Fruit fly (Drosophila melanogaster) whole organism, embryonic: ENCODE results near the gene Fur2.

ENCODE experiments used
- BtbVII ChIP-seq: fragments of 200-800 bp; sonication (Bioruptor generic); optimal IDR thresholded peaks from 3 replicates; lab custom pipeline; 2017; ENCODE audit warnings: missing biosample characterization, mild to moderate bottlenecking, missing genetic modification characterization
- CG10274 ChIP-seq: fragments of 200-800 bp; sonication (Bioruptor generic); optimal IDR thresholded peaks from 3 replicates; lab custom pipeline; 2017; ENCODE audit warnings: missing biosample characterization, mild to moderate bottlenecking, missing genetic modification characterization
- CG10366 ChIP-seq: fragments of 200-800 bp; sonication (Bioruptor generic); IDR thresholded peaks from 2 replicates; pipeline ENCODE4 v1.3.6; 2022; ENCODE audit warnings: missing biosample characterization, missing genetic modification characterization
- CG11695 ChIP-seq: fragments of 200-800 bp; sonication (Bioruptor generic); IDR thresholded peaks from 3 replicates; pipeline ENCODE4 v1.3.6; 2022; ENCODE audit warnings: missing biosample characterization, missing genetic modification characterization
- CG14441 ChIP-seq: fragments of 200-800 bp; sonication (Bioruptor generic); IDR thresholded peaks from 2 replicates; pipeline ENCODE4 v1.3.6; 2022; ENCODE audit warnings: missing biosample characterization, missing genetic modification characterization
- CG15269 ChIP-seq: fragments of 200-800 bp; sonication (Bioruptor generic); optimal IDR thresholded peaks from 2 replicates; lab custom pipeline; 2018; ENCODE audit warnings: missing biosample characterization, mild to moderate bottlenecking, missing genetic modification characterization, moderate library complexity
- CG1603 ChIP-seq: fragments of 200-800 bp; sonication (Bioruptor generic); optimal IDR thresholded peaks from 2 replicates; lab custom pipeline; 2019; ENCODE audit warnings: missing biosample characterization, mild to moderate bottlenecking, missing genetic modification characterization, moderate library complexity
- CG18262 ChIP-seq: fragments of 200-800 bp; optimal IDR thresholded peaks from 3 replicates; lab custom pipeline; 2019; ENCODE audit warnings: missing biosample characterization, mild to moderate bottlenecking, missing genetic modification characterization, moderate library complexity
- CG18599 ChIP-seq: fragments of 200-800 bp; sonication (Bioruptor generic); optimal IDR thresholded peaks from 3 replicates; lab custom pipeline; 2017; ENCODE audit warnings: missing biosample characterization, missing genetic modification characterization, mild to moderate bottlenecking, moderate library complexity, missing genetic modification reagents
- CG18619 ChIP-seq: fragments of 200-800 bp; sonication (Bioruptor generic); optimal IDR thresholded peaks from 3 replicates; lab custom pipeline; 2017; ENCODE audit warnings: missing biosample characterization, mild to moderate bottlenecking, missing genetic modification characterization
- CG31365 ChIP-seq: fragments of 200-800 bp; sonication (Bioruptor generic); optimal IDR thresholded peaks from 2 replicates; lab custom pipeline; 2018; ENCODE audit warnings: missing biosample characterization, mild to moderate bottlenecking, missing genetic modification characterization
- CG32532 ChIP-seq: fragments of 200-800 bp; sonication (Bioruptor generic); IDR thresholded peaks from 2 replicates; pipeline ENCODE4 v1.3.6; 2022; ENCODE audit warnings: missing biosample characterization, missing genetic modification characterization
- CG5953 ChIP-seq: fragments of 200-800 bp; sonication (Bioruptor generic); IDR thresholded peaks from 2 replicates; pipeline ENCODE4 v1.3.6; 2022; ENCODE audit warnings: missing biosample characterization, missing genetic modification characterization
- CG8944 ChIP-seq: fragments of 200-800 bp; sonication (Bioruptor generic); optimal IDR thresholded peaks from 3 replicates; lab custom pipeline; 2016; ENCODE audit warnings: missing biosample characterization, missing genetic modification characterization
- CkIIα-i1 ChIP-seq: fragments of 200-800 bp; sonication (Bioruptor generic); IDR thresholded peaks from 2 replicates; pipeline ENCODE4 v1.3.6; 2022; ENCODE audit warnings: missing biosample characterization, missing genetic modification characterization
- Ets65A ChIP-seq: fragments of 200-800 bp; sonication (Bioruptor generic); peaks from one replicate; lab custom pipeline; 2016; ENCODE audit warnings: missing biosample characterization, missing genetic modification characterization
- Hey ChIP-seq: fragments of 200-800 bp; sonication (Bioruptor generic); optimal IDR thresholded peaks from 3 replicates; lab custom pipeline; 2018; ENCODE audit warnings: missing biosample characterization, mild to moderate bottlenecking, missing genetic modification characterization
- Hr51 ChIP-seq, 2 experiments: fragments of 200-800 bp; sonication (Bioruptor generic); optimal IDR thresholded peaks; 2 replicates in 1 of 2; 3 replicates in 1 of 2; lab custom pipeline; 2016 to 2018; ENCODE audit warnings: missing biosample characterization in 2 of 2, missing genetic modification characterization in 2 of 2, mild to moderate bottlenecking in 1 of 2, moderate library complexity in 1 of 2
- Myb ChIP-seq: fragments of 200-800 bp; sonication (Bioruptor generic); optimal IDR thresholded peaks from 2 replicates; lab custom pipeline; 2016; ENCODE audit warnings: missing biosample characterization, missing genetic modification characterization
- Nf-YC ChIP-seq: fragments of 200-800 bp; optimal IDR thresholded peaks from 3 replicates; lab custom pipeline; 2019; ENCODE audit warnings: missing biosample characterization, mild to moderate bottlenecking, missing genetic modification characterization, moderate library complexity
- Oli ChIP-seq: fragments of 200-800 bp; sonication (Bioruptor generic); optimal IDR thresholded peaks from 2 replicates; lab custom pipeline; 2018; ENCODE audit warnings: missing biosample characterization, mild to moderate bottlenecking, missing genetic modification characterization, moderate library complexity
- Ptx1 ChIP-seq: fragments of 200-800 bp; sonication (Bioruptor generic); IDR thresholded peaks from 2 replicates; pipeline ENCODE4 v1.3.6; 2022; ENCODE audit warnings: missing biosample characterization, missing genetic modification characterization
- Sox102F ChIP-seq: fragments of 200-800 bp; sonication (Bioruptor generic); optimal IDR thresholded peaks from 2 replicates; lab custom pipeline; 2018; ENCODE audit warnings: missing biosample characterization, mild to moderate bottlenecking, missing genetic modification characterization, moderate library complexity
- Xrp1 ChIP-seq: fragments of 200-800 bp; sonication (Bioruptor generic); IDR thresholded peaks from 2 replicates; pipeline ENCODE4 v1.3.6; 2022; ENCODE audit warnings: missing biosample characterization, missing genetic modification characterization
- YL-1 ChIP-seq: fragments of 200-800 bp; sonication (Bioruptor generic); optimal IDR thresholded peaks from 3 replicates; lab custom pipeline; 2017; ENCODE audit warnings: missing biosample characterization, mild to moderate bottlenecking, missing genetic modification characterization
- ara ChIP-seq: fragments of 200-800 bp; sonication (Bioruptor generic); IDR thresholded peaks from 2 replicates; pipeline ENCODE4 v1.3.6; 2022; ENCODE audit warnings: missing biosample characterization, missing genetic modification characterization
- ash1 ChIP-seq: fragments of 200-800 bp; sonication (Bioruptor generic); optimal IDR thresholded peaks from 2 replicates; lab custom pipeline; 2018; ENCODE audit warnings: missing biosample characterization, mild to moderate bottlenecking, missing genetic modification characterization
- ci ChIP-seq: fragments of 200-800 bp; sonication (Bioruptor generic); IDR thresholded peaks from 3 replicates; pipeline ENCODE4 v1.3.6; 2022; ENCODE audit warnings: missing biosample characterization, missing genetic modification characterization
- corto ChIP-seq: fragments of 200-800 bp; sonication (Bioruptor generic); optimal IDR thresholded peaks from 2 replicates; lab custom pipeline; 2016; ENCODE audit warnings: missing biosample characterization, mild to moderate bottlenecking, missing genetic modification characterization, moderate library complexity
- crc ChIP-seq: fragments of 200-800 bp; sonication (Bioruptor generic); optimal IDR thresholded peaks from 2 replicates; lab custom pipeline; 2016; ENCODE audit warnings: missing biosample characterization, missing genetic modification characterization
- dati ChIP-seq: fragments of 200-800 bp; sonication (Bioruptor generic); IDR thresholded peaks from 2 replicates; pipeline ENCODE4 v1.3.6; 2022; ENCODE audit warnings: missing biosample characterization, missing genetic modification characterization
- disco-r ChIP-seq: fragments of 200-800 bp; sonication (Bioruptor generic); optimal IDR thresholded peaks from 2 replicates; lab custom pipeline; 2016; ENCODE audit warnings: missing biosample characterization, missing genetic modification characterization
- eyg ChIP-seq: fragments of 200-800 bp; sonication (Bioruptor generic); optimal IDR thresholded peaks from 3 replicates; lab custom pipeline; 2016; ENCODE audit warnings: missing biosample characterization, missing genetic modification characterization
- hkb ChIP-seq, 2 experiments: fragments of 200-800 bp in 1 of 2; fragments of >200 bp in 1 of 2; sonication (Bioruptor generic) in 1 of 2; IDR thresholded peaks in 1 of 2; optimal IDR thresholded peaks in 1 of 2; 2 replicates each; pipeline versions ENCODE4 v1.3.6 to Lab custom; 2017 to 2022; ENCODE audit warnings: missing biosample characterization in 1 of 2, missing genetic modification characterization in 1 of 2
- ind ChIP-seq: fragments of 200-800 bp; sonication (Bioruptor generic); optimal IDR thresholded peaks from 3 replicates; lab custom pipeline; 2016; ENCODE audit warnings: missing biosample characterization, missing genetic modification characterization
- klu ChIP-seq: fragments of 200-800 bp; sonication (Bioruptor generic); IDR thresholded peaks from 2 replicates; pipeline ENCODE4 v1.3.6; 2022; ENCODE audit warnings: missing biosample characterization, missing genetic modification characterization
- lab ChIP-seq: fragments of 200-800 bp; sonication (Bioruptor generic); optimal IDR thresholded peaks from 3 replicates; lab custom pipeline; 2017; ENCODE audit warnings: missing biosample characterization, missing genetic modification characterization, mild to moderate bottlenecking, moderate library complexity, missing genetic modification reagents
- lmd ChIP-seq: fragments of 200-800 bp; sonication (Bioruptor generic); IDR thresholded peaks from 2 replicates; pipeline ENCODE4 v1.3.6; 2022; ENCODE audit warnings: missing biosample characterization, missing genetic modification characterization
- mirr ChIP-seq: fragments of 200-800 bp; sonication (Bioruptor generic); optimal IDR thresholded peaks from 3 replicates; lab custom pipeline; 2018; ENCODE audit warnings: missing biosample characterization, mild to moderate bottlenecking, missing genetic modification characterization
- nmo ChIP-seq: fragments of 200-800 bp; sonication (Bioruptor generic); optimal IDR thresholded peaks from 2 replicates; lab custom pipeline; 2018; ENCODE audit warnings: missing biosample characterization, mild to moderate bottlenecking, missing genetic modification characterization, moderate library complexity
- phol ChIP-seq: fragments of 200-800 bp; sonication (Bioruptor generic); optimal IDR thresholded peaks from 3 replicates; lab custom pipeline; 2018; ENCODE audit warnings: missing biosample characterization, mild to moderate bottlenecking, missing genetic modification characterization, moderate library complexity
- sna ChIP-seq: fragments of 200-800 bp; sonication (Bioruptor generic); IDR thresholded peaks from 2 replicates; pipeline ENCODE4 v1.3.6; 2022; ENCODE audit warnings: missing biosample characterization, missing genetic modification characterization; ENCODE audit not compliant: partially characterized antibody
- tap ChIP-seq: fragments of 200-800 bp; optimal IDR thresholded peaks from 3 replicates; lab custom pipeline; 2019; ENCODE audit warnings: missing biosample characterization, mild to moderate bottlenecking, missing genetic modification characterization, moderate library complexity
- tgo ChIP-seq: fragments of 200-800 bp; sonication (Bioruptor generic); IDR thresholded peaks from 3 replicates; pipeline ENCODE4 v1.3.6; 2022; ENCODE audit warnings: missing biosample characterization, missing genetic modification characterization
- vvl ChIP-seq: fragments of 200-800 bp; sonication (Bioruptor generic); IDR thresholded peaks from 2 replicates; pipeline ENCODE4 v1.3.6; 2022; ENCODE audit warnings: missing biosample characterization, missing genetic modification characterization
- zfh1 ChIP-seq: fragments of 200-800 bp; sonication (Bioruptor generic); IDR thresholded peaks from 3 replicates; pipeline ENCODE4 v1.3.6; 2022; ENCODE audit warnings: missing biosample characterization, missing genetic modification characterization

Gene Fur2

dm6 chrX:16406083-16406482 lies 33.2 kb downstream of the Fur2 start (continued):
- TF ChIP-seq ind (GFP tag; lab: Kevin White, UChicago) (no peak), CG31365 (no peak), mirr (GFP tag; lab: Kevin White, UChicago) (no peak)

DNA sequence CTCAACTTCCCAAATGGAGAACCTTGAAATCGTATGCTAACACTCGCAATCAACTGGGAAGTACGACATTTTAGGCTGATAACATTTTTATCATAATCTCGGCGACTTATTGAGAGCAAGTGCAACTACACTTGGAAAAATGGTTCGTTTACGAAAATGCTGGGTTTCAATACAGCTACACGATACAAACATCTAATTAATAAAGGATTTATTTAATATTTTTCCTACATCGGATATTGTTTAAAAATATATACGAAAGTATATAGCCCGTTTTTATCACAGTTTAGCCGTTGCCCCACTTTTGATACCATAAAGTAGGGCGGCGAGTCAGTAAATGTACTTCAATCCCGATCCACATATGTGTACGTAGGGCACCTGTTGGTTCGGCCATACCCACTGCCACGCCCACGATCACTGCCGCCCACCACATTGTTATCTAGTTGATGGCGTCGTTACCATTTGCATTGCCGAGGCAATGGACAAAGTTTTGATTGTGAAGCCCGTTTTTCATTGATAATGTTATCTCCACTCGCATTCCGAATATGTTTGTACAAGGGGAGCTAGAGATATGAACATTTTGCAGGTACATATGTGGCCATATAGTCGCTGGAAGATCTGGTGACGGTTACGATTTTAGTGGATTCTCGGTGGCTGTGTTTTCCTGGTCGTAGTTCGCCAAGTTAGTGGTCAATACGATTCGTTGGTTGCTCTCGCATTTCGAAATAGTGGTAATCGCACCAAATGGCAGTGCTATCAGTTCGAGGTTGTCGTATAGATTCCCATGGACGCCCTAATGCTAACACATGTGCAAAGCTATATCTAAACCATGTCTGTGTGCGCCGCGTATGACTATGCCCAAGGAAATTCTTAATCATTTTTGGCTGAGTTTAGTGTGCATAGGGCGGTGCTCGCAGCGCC lies 41.8 kb downstream of the Fur2 start, which contains the start of gene Traf-like:
Gene Traf-like (plus strand): TSS at position 596 of the 918 bp plus-strand sequence.
- no peak for TF ChIP-seq eyg (GFP tag; lab: Kevin White, UChicago)
- TF ChIP-seq Ptx1 (GFP tag; lab: Robert Waterston, UW), result peak; percentile 33; the same call in 1 of the 2 replicates
- TF ChIP-seq Hr51 (GFP tag; optimal IDR thresholded peaks at IDR 0.05; lab: Kevin White, UChicago), result peak in 1 of 2 experiments; percentile 41
- TF ChIP-seq vvl, result peak; percentile 24; the same call in 1 of the 2 replicates
- peak; percentile 32; the same call in 1 of the 2 replicates for TF ChIP-seq Xrp1
- TF ChIP-seq hkb (optimal IDR thresholded peaks at IDR 0.05; lab: Kevin White, UChicago), result no peak
- 0 out of 2 replicates have a peak, but pooled peaks have one; percentile 29 for TF ChIP-seq hkb (GFP tag; IDR thresholded peaks at IDR 0.05; lab: Robert Waterston, UW)
- no peak for TF ChIP-seq zfh1 (GFP tag; lab: Robert Waterston, UW)
- TF ChIP-seq klu (GFP tag; lab: Robert Waterston, UW), result no peak
- peak; percentile 29 for TF ChIP-seq Oli
- TF ChIP-seq CG5953, result no peak
- TF ChIP-seq Myb (GFP tag; lab: Kevin White, UChicago), result no peak
- TF ChIP-seq Nf-YC (tag; lab: Kevin White, UChicago), result no peak
- no peak for TF ChIP-seq YL-1 (GFP tag; lab: Kevin White, UChicago)
- TF ChIP-seq lmd (GFP tag; lab: Robert Waterston, UW), result no peak
- no peak for TF ChIP-seq ash1 (GFP tag; lab: Kevin White, UChicago)
- TF ChIP-seq lab, result peak; percentile 45
- peak; percentile 37; the same call in 1 of the 2 replicates for TF ChIP-seq CG32532 (GFP tag; lab: Robert Waterston, UW)
- peak; percentile 6 for TF ChIP-seq Ets65A (GFP tag; lab: Kevin White, UChicago)
- TF ChIP-seq CG10366 (GFP tag; lab: Robert Waterston, UW), result peak; percentile 40; the same call in 1 of the 2 replicates
- TF ChIP-seq crc (GFP tag; lab: Kevin White, UChicago), result no peak
- no peak for TF ChIP-seq BtbVII
- peak; percentile 50; the same call in 2 of the 3 replicates for TF ChIP-seq tgo (GFP tag; lab: Robert Waterston, UW)
- peak; percentile 42; the same call in 1 of the 2 replicates for TF ChIP-seq CG14441
- TF ChIP-seq CG11695 (GFP tag; lab: Robert Waterston, UW), result 0 out of 3 replicates have a peak, but pooled peaks have one; percentile 38
- no peak for TF ChIP-seq disco-r
- TF ChIP-seq CG18619 (GFP tag; lab: Kevin White, UChicago), result no peak
- TF ChIP-seq ci (GFP tag; lab: Robert Waterston, UW), result peak; percentile 58; the same call in 2 of the 3 replicates
- TF ChIP-seq dati, result no peak
- peak; percentile 52 for TF ChIP-seq Sox102F (GFP tag; lab: Kevin White, UChicago)
- peak; percentile 17 for TF ChIP-seq CG18599
- peak; percentile 5 for TF ChIP-seq CG10274
- no peak for TF ChIP-seq ara (GFP tag; lab: Robert Waterston, UW)
- no peak for TF ChIP-seq CG8944
- peak; percentile 48 for TF ChIP-seq CG1603
- TF ChIP-seq tap, result peak; percentile 27
- TF ChIP-seq CG15269, result peak; percentile 23
- peak; percentile 23 for TF ChIP-seq Hey
- TF ChIP-seq CkIIα-i1 (GFP tag; lab: Robert Waterston, UW), result no peak
- no peak for TF ChIP-seq corto
- no peak for TF ChIP-seq sna
- TF ChIP-seq nmo (GFP tag; lab: Kevin White, UChicago), result peak; percentile 34
- peak; percentile 12 for TF ChIP-seq CG18262 (tag; lab: Kevin White, UChicago)
- peak; percentile 23 for TF ChIP-seq phol (tag; lab: Kevin White, UChicago)
